Worm (Caenorhabditis elegans): ENCODE measurements around the gene pxn-2.
A peak's percentile ranks its signal among the peaks of the same experiment; 100 is the strongest.

Gene pxn-2

DNA sequence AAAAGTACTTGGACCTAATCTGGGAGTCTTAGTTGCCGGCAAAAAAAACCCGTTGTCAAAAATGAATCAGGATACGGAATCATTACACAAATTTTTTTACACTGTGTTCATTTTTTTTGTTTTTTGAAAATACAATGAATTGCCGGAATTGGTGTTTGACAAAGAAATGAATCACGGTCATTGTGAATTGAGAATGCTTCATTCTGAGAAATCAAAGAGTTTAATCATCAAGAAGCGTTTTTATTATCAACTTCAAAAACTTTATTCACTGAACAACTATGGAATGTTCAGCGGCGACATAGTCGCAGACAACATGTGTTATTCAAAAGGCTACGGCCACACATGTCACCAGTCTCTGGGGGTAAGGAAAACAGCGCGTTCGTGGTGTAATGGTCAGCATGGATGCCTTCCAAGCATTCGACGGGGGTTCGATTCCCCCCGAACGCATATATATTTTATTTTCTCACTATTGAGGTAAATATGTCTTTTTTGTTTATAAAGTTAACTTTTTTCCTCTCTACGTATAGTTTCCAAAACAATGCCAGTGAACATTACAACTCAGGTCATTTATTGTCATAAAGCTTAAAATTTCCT, 15.5 kb downstream of the pxn-2 start, which contains the start of gene nas-10 (continued):
- TF ChIP-seq cebp-1 (GFP tag; IDR thresholded peaks at IDR 0.05) (no peak; the same call in 1 of the 2 replicates), cebp-1 (tag; optimal IDR thresholded peaks at IDR 0.05) (no peak), attf-5 (GFP tag; optimal IDR thresholded peaks at IDR 0.05) (peak; percentile 69), aptf-2 (GFP tag; conservative IDR thresholded peaks at IDR 0.05) (0 out of 2 replicates have a peak, but pooled peaks have one; percentile 25), hmg-1.2 (GFP tag; IDR thresholded peaks at IDR 0.05) (peak; percentile 84), xnd-1 (tag; optimal IDR thresholded peaks at IDR 0.05) (no peak), T26A5.8 (tag; optimal IDR thresholded peaks at IDR 0.05) (peak; percentile 27), T07F8.4 (tag; optimal IDR thresholded peaks at IDR 0.05) (peak; percentile 39), hlh-12 (tag; optimal IDR thresholded peaks at IDR 0.05) (peak; percentile 34), lsl-1 (GFP tag; optimal IDR thresholded peaks at IDR 0.05) (no peak), attf-3 (GFP tag; conservative IDR thresholded peaks at IDR 0.05) (no peak), sdz-38 (tag; optimal IDR thresholded peaks at IDR 0.05) (no peak), attf-6 (GFP tag; IDR thresholded peaks at IDR 0.05) (no peak), Y67H2A.10 (GFP tag; conservative IDR thresholded peaks at IDR 0.05) (no peak), rec-8 (tag; optimal IDR thresholded peaks at IDR 0.05) (peak; percentile 87 to 91), let-607 (tag; optimal IDR thresholded peaks at IDR 0.05) (peak; percentile 54 to 56), cebp-2 (GFP tag; IDR thresholded peaks at IDR 0.05) (0 out of 2 replicates have a peak, but pooled peaks have one; percentile 38), ztf-26 (tag; optimal IDR thresholded peaks at IDR 0.05) (peak; percentile 37), Y79H2A.3 (GFP tag; conservative IDR thresholded peaks at IDR 0.05) (no peak), akir-1 (GFP tag; optimal IDR thresholded peaks at IDR 0.05) (no peak), madf-8 (GFP tag; conservative IDR thresholded peaks at IDR 0.05) (no peak), hmg-20 (GFP tag; IDR thresholded peaks at IDR 0.05) (peak; percentile 57; the same call in 1 of the 2 replicates), F33H1.4 (GFP tag; IDR thresholded peaks at IDR 0.05) (no peak), athp-1 (tag; optimal IDR thresholded peaks at IDR 0.05) (peak; percentile 41), atf-7 (tag; optimal IDR thresholded peaks at IDR 0.05) (peak; percentile 22), nhr-27 (tag; optimal IDR thresholded peaks at IDR 0.05) (peak; percentile 59), pha-4 (tag; optimal IDR thresholded peaks at IDR 0.05) (no peak), him-1 (tag; optimal IDR thresholded peaks at IDR 0.05) (peak; percentile 90), lin-40 (tag; optimal IDR thresholded peaks at IDR 0.05) (no peak), ceh-40 (GFP tag; IDR thresholded peaks at IDR 0.05) (peak; percentile 72; the same call in 1 of the 2 replicates), ztf-25 (GFP tag; IDR thresholded peaks at IDR 0.05) (peak; percentile 78; the same call in 1 of the 2 replicates), lin-54 (GFP tag; optimal IDR thresholded peaks at IDR 0.05) (no peak), ccch-3 (GFP tag; optimal IDR thresholded peaks at IDR 0.05) (peak; percentile 35), F39B2.1 (GFP tag; IDR thresholded peaks at IDR 0.05) (no peak), mxl-1 (tag; optimal IDR thresholded peaks at IDR 0.05) (peak; percentile 68), hlh-26 (GFP tag; conservative IDR thresholded peaks at IDR 0.05) (no peak), F10E7.11 (tag; optimal IDR thresholded peaks at IDR 0.05) (no peak), ceh-100 (GFP tag; IDR thresholded peaks at IDR 0.05) (no peak), ztf-22 (GFP tag; optimal IDR thresholded peaks at IDR 0.05) (no peak)

DNA sequence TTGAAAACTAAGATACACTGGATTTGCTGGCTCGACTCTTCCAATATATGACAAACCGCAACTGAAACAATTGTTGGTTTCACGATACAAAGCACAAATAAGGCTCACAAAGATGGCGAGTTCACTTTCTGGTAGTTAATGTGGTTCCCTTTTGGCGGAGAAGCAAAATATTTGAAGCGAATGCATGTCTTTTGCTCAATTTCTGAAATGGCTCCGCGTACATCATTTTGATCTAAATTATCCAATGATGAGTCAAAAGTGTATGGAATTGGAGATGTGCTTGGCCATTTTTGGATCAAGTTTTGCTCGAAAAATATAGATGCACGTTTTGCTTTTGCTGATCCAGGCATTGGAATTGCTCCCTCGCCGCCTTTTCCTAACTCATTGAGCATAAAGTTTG, 17.4 kb downstream of the pxn-2 start:
- no peak for TF ChIP-seq ztf-26 (tag; optimal IDR thresholded peaks at IDR 0.05)
- no peak for TF ChIP-seq B0261.1 (tag; optimal IDR thresholded peaks at IDR 0.05)
- no peak for TF ChIP-seq hmg-20 (GFP tag; IDR thresholded peaks at IDR 0.05)
- no peak for TF ChIP-seq F57A8.1 (GFP tag; optimal IDR thresholded peaks at IDR 0.05)
- no peak for TF ChIP-seq mes-4 (tag; optimal IDR thresholded peaks at IDR 0.05)
- TF ChIP-seq mcd-1 (GFP tag; IDR thresholded peaks at IDR 0.05) = no peak
- no peak for TF ChIP-seq ets-4 (GFP tag; optimal IDR thresholded peaks at IDR 0.05)
- no peak for TF ChIP-seq ceh-100 (GFP tag; IDR thresholded peaks at IDR 0.05)
- no peak for TF ChIP-seq ztf-6 (GFP tag; IDR thresholded peaks at IDR 0.05)
- no peak for TF ChIP-seq nhr-80 (tag; optimal IDR thresholded peaks at IDR 0.05)

Measured in whole organism, young adult.